Worm (Caenorhabditis elegans): ENCODE data around the gene T02G5.15.

T02G5.15 gene

ce11 chrII:7100838-7101237, 16.7 kb downstream of the T02G5.15 start, which contains the start of gene mmaa-1:
Gene mmaa-1, minus strand, starts transcription at chrII:7101165.
- TF ChIP-seq W03F9.2 (tag; optimal IDR thresholded peaks at IDR 0.05) (no peak), him-1 (tag; optimal IDR thresholded peaks at IDR 0.05) (no peak), dao-5 (tag; optimal IDR thresholded peaks at IDR 0.05) (no peak)

DNA sequence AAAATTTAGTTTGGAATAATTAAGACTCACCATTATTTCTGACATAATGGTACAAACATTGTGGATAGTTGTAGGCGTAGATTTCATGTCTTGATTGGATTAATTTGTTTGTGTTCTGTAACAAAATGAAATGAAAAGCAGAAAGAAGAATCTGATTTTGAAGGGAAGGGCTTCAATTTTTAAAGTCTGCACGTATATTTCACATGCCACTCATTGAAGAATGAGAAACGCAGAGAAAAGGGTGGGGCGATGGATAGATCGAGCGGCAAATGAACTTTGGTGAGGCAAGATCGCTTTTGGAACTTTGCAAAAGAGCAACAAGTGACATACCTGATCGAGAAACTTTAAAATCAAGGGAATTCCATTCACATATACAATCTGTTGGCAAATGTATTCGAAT, 18.2 kb downstream of the T02G5.15 start:
- TF ChIP-seq dao-5 (tag; optimal IDR thresholded peaks at IDR 0.05) (no peak), W03F9.2 (tag; optimal IDR thresholded peaks at IDR 0.05) (no peak), him-1 (tag; optimal IDR thresholded peaks at IDR 0.05) (no peak)

DNA sequence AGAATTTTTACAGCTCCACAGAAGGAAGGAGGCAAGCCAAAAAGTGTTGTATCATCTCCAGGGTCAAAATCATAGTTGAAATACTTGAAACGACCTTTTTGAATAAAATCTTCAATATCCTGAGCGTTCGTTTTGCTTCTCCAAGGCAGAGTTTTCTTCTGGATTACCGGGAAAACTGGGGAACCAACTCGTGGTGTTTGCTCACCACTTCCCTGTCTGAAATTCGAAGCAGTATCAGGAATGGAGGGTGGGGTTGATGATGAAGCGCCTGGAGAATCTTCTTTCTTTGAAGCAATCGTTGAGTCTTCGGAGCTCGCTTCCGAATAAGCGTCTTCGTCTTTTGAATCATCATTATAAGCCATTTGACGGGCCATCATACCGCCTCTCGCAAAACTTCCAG, 19.0 kb downstream of the T02G5.15 start:
- TF ChIP-seq dao-5 (tag; optimal IDR thresholded peaks at IDR 0.05) (no peak), him-1 (tag; optimal IDR thresholded peaks at IDR 0.05) (no peak), W03F9.2 (tag; optimal IDR thresholded peaks at IDR 0.05) (no peak)

ce11 chrII:7104794-7105613, 20.9 kb downstream of the T02G5.15 start, which contains the start of the genes farl-11 and rpl-33:
Gene farl-11, minus strand, starts transcription at chrII:7105035.
Gene rpl-33, plus strand, starts transcription at chrII:7105563.
- peak; percentile 86 for TF ChIP-seq W03F9.2 (tag; optimal IDR thresholded peaks at IDR 0.05)
- TF ChIP-seq him-1 (tag; optimal IDR thresholded peaks at IDR 0.05), result peak; percentile 37
- TF ChIP-seq dao-5 (tag; optimal IDR thresholded peaks at IDR 0.05), result no peak

DNA sequence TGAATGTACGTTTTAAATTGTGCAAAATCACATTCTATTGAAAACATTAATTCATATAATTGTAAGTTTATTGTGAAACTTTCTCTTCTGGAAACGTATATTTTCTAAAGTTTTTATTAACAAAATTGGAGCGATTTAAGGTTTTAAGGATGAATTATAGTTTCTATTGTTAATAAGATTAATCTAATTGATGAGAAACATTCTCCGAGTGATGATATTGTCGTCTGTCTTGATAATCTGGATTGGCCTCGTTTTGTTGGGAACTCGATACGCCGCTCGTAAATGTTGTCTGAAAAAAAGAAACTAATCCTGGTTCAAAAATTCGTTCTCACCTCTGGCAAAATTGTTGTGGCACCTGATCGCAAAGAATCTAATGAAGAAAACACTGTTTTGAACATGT, 22.2 kb downstream of the T02G5.15 start:
- no peak for TF ChIP-seq him-1 (tag; optimal IDR thresholded peaks at IDR 0.05)
- TF ChIP-seq dao-5 (tag; optimal IDR thresholded peaks at IDR 0.05), result no peak
- no peak for TF ChIP-seq W03F9.2 (tag; optimal IDR thresholded peaks at IDR 0.05)

DNA sequence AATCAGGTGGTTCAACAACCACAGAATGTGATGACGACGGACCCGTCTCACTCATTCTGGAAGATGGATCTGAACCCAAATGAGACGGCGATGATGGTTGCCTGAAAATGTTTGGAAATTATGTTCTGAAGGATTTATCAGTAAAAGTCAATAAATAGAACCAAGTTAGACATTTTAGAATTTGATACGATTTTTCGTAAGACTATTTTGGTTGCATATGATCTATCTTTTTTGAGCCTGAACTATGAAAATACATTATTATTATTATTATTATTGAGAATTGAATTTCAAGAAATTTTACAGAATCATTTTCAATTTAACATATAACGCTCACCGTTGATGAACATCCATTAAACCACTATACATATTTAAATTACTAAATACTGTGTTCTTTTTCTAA, 25.8 kb downstream of the T02G5.15 start, which contains the start of gene F10E7.9:
Gene F10E7.9, minus strand, starts transcription at position 101 of the 400 bp plus-strand sequence.
- TF ChIP-seq him-1 (tag; optimal IDR thresholded peaks at IDR 0.05), result no peak
- no peak for TF ChIP-seq dao-5 (tag; optimal IDR thresholded peaks at IDR 0.05)
- TF ChIP-seq W03F9.2 (tag; optimal IDR thresholded peaks at IDR 0.05), result no peak

ce11 chrII:7111012-7111656, 27.0 kb downstream of the T02G5.15 start:
- TF ChIP-seq dao-5 (tag; optimal IDR thresholded peaks at IDR 0.05) (no peak), him-1 (tag; optimal IDR thresholded peaks at IDR 0.05) (no peak), W03F9.2 (tag; optimal IDR thresholded peaks at IDR 0.05) (no peak)

DNA sequence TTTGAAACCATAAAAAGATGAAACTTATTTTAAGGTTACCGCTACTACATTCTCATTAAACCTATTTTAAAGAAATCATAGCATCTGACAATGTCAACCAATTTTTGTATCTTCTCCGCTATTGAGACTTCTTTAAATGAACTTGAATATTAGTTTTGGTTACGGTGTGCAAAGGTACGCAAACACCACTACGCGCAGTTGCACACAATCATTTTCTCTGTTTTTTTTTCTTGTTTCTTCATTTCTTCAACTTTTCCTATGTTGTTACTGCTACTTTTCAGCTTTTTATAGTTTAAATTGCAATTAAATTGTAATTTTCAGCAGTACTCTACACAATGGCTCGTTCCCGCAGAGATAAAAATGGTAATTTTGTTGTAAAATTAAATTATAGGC, 27.5 kb downstream of the T02G5.15 start, which contains the start of gene F10E7.5:
Gene F10E7.5, plus strand, starts transcription at position 322 of the 393 bp plus-strand sequence.
- peak; percentile 51 for TF ChIP-seq him-1 (tag; optimal IDR thresholded peaks at IDR 0.05)
- no peak for TF ChIP-seq dao-5 (tag; optimal IDR thresholded peaks at IDR 0.05)

DNA sequence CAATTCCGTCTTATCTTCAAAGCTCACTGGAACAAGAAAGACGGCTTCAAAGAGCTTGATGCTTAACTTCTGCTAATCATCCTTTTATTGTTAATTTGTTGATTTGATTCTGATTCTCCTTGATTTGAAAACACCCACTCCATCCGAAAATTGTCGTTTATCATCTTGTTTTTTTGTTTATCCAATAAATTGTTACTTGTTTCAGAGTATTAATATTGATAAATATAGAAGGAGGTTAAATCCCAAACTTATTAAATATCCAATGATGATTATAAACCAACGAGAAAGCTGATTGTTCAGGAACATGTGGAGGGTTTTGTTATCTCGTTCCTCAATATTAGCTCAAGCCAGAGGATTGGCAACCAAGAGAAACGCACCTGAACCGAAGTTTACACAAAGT, 28.7 kb downstream of the T02G5.15 start, which contains the start of gene F10E7.6:
Gene F10E7.6, plus strand, starts transcription at position 301 of the 400 bp plus-strand sequence.
- TF ChIP-seq dao-5 (tag; optimal IDR thresholded peaks at IDR 0.05) (no peak), him-1 (tag; optimal IDR thresholded peaks at IDR 0.05) (no peak), W03F9.2 (tag; optimal IDR thresholded peaks at IDR 0.05) (no peak)

- TF ChIP-seq dao-5 (tag; optimal IDR thresholded peaks at IDR 0.05), result no peak
These were observed 31.5 kb downstream of the T02G5.15 start, which contains the start of gene cutl-5 for ce11 chrII:7115638-7116037. Gene cutl-5, minus strand, starts transcription at chrII:7115906.

- TF ChIP-seq W03F9.2 (tag; optimal IDR thresholded peaks at IDR 0.05) (no peak), dao-5 (tag; optimal IDR thresholded peaks at IDR 0.05) (no peak), him-1 (tag; optimal IDR thresholded peaks at IDR 0.05) (no peak)
These were observed 32.2 kb downstream of the T02G5.15 start, which contains the start of gene spon-1 for ce11 chrII:7116350-7116749. Gene spon-1, plus strand, starts transcription at chrII:7116557.

DNA sequence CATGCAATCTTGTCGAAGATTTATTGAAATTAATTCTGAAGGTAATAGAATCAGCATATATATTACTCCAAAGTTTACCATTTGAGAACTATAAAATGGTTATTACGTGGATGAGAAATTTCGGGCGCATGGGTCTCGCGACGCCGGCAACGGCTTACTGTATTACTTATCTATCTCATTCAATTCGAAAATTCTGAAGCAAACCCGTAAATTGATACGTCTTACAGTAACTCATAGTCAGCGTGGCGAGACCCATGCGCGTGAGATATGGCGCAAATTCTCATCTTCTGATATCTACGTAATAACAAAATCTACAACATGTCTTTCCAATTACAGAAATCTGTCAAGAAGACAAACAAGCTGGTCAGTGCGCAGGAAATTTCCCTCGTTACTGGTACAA, 35.4 kb downstream of the T02G5.15 start:
- TF ChIP-seq dao-5 (tag; optimal IDR thresholded peaks at IDR 0.05) (no peak), him-1 (tag; optimal IDR thresholded peaks at IDR 0.05) (no peak), W03F9.2 (tag; optimal IDR thresholded peaks at IDR 0.05) (no peak)

DNA sequence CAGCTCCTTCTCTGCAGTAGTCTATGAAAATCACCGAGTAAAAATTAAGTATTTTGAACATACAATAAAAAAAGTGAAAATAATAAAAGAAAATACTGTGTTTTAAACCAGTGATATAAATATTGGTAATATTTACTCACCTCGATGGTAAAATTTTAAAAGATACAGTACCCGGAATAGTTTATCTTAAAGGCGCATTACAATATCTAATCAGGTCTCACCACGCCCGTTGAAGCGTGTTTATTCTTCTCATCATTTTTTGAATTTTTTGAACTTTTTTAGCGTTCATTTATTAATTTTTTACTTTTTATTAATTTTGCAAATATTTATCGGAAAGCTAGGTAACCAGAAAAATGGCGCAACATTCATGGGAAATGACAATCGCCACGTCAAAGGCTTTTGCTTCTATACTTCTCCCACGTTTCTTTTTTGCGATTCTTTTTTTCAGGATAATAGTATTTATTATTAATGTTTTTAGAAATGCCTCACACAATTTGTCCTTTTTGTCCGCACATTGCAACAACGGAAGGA, 37.7 kb downstream of the T02G5.15 start, which contains the start of gene F10E7.2:
Gene F10E7.2, plus strand, starts transcription at position 481 of the 531 bp plus-strand sequence.
- TF ChIP-seq him-1 (tag; optimal IDR thresholded peaks at IDR 0.05), result no peak
